Fruit fly (Drosophila melanogaster): ENCODE results near the gene CG33322.

The CG33322 gene

DNA sequence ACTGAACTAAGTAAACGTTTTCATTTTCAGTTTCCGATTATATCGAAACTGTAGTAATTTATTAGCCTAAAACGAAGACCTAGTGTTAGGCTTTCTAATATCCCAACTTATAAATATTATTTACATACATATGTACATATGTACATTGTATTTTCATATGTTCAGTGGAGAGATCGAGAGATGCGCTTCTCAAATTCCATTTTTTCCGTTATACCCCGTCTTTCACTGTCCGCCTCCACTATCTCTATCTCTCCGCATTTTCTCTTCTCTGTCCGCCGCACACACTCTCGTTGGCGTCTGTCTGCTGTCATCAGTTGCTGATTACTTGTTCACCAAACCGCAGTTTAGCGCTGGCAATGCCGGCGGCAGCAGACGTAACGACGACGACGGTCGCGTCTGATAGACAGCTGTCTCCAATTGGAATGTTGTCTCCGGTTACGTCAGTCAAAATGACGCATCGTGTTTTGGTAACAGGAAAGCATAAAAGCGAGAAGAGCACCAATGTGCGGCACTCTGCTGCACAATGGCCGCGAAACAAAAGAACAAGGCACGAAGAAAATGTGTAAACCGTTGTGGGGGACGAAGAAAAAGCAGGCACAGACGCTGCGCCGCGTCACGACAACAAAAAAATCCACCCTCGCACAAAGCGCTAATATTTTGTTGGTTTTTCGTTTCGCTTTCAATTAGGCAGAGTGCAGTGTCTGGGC lies 6.6 kb upstream of the CG33322 start, which contains the start of gene CG9331 (continued):
- TF ChIP-seq fd102C (GFP tag; optimal IDR thresholded peaks at IDR 0.05) = no peak
- TF ChIP-seq CG30020 (tag; optimal IDR thresholded peaks at IDR 0.05) = no peak
- no peak for TF ChIP-seq CTCF (GFP tag; optimal IDR thresholded peaks at IDR 0.05)
- no peak for TF ChIP-seq CG12104 (GFP tag; optimal IDR thresholded peaks at IDR 0.05)
- peak in 1 of 2 experiments; percentile 62 for TF ChIP-seq eve (GFP tag; optimal IDR thresholded peaks at IDR 0.05)
- TF ChIP-seq CG15269 (tag; optimal IDR thresholded peaks at IDR 0.05) = no peak
- TF ChIP-seq wek (GFP tag; optimal IDR thresholded peaks at IDR 0.05) = peak; percentile 20
- TF ChIP-seq CG4360 (GFP tag; IDR thresholded peaks at IDR 0.05) = peak; percentile 59
- TF ChIP-seq nau (GFP tag; optimal IDR thresholded peaks at IDR 0.05) = peak; percentile 24
- TF ChIP-seq Bdp1 (GFP tag; optimal IDR thresholded peaks at IDR 0.05) = no peak
- TF ChIP-seq Sox100B (GFP tag; optimal IDR thresholded peaks at IDR 0.05) = no peak
- TF ChIP-seq CG17359 (tag; optimal IDR thresholded peaks at IDR 0.05) = no peak
- TF ChIP-seq CG10543 (GFP tag; optimal IDR thresholded peaks at IDR 0.05) = peak; percentile 66
- no peak for TF ChIP-seq Nf-YB (GFP tag; optimal IDR thresholded peaks at IDR 0.05)
- no peak for TF ChIP-seq CG17385 (GFP tag; optimal IDR thresholded peaks at IDR 0.05)
- no peak for TF ChIP-seq amos (GFP tag; IDR thresholded peaks at IDR 0.05; ENCODE audit: partially characterized antibody)
- peak; percentile 5 for TF ChIP-seq D (optimal IDR thresholded peaks at IDR 0.05)
- TF ChIP-seq D (GFP tag; optimal IDR thresholded peaks at IDR 0.05) = no peak
- TF ChIP-seq Fer3 (tag; optimal IDR thresholded peaks at IDR 0.05) = no peak
- no peak for TF ChIP-seq CG7745 (tag; optimal IDR thresholded peaks at IDR 0.05)
- peak; percentile 24 for TF ChIP-seq shn (GFP tag; optimal IDR thresholded peaks at IDR 0.05)
- TF ChIP-seq gt (GFP tag; IDR thresholded peaks at IDR 0.05) = no peak
- TF ChIP-seq CG5953 (GFP tag; IDR thresholded peaks at IDR 0.05) = 0 out of 2 replicates have a peak, but pooled peaks have one; percentile 3
- no peak for TF ChIP-seq CG13296 (GFP tag; optimal IDR thresholded peaks at IDR 0.05)
- no peak for TF ChIP-seq CG7987 (GFP tag; optimal IDR thresholded peaks at IDR 0.05)
- peak; percentile 71 for TF ChIP-seq Vsx1 (GFP tag; optimal IDR thresholded peaks at IDR 0.05)
- TF ChIP-seq NK7.1 (GFP tag; optimal IDR thresholded peaks at IDR 0.05) = no peak
- TF ChIP-seq CG10321 (GFP tag; IDR thresholded peaks at IDR 0.05) = no peak
- no peak for TF ChIP-seq CG12219 (GFP tag; optimal IDR thresholded peaks at IDR 0.05)
- TF ChIP-seq yki (optimal IDR thresholded peaks at IDR 0.05) = no peak
- no peak for TF ChIP-seq bigmax (GFP tag; optimal IDR thresholded peaks at IDR 0.05)
- TF ChIP-seq Sox102F (GFP tag; optimal IDR thresholded peaks at IDR 0.05) = peak; percentile 0
- TF ChIP-seq corto (GFP tag; optimal IDR thresholded peaks at IDR 0.05) = no peak
- TF ChIP-seq oc (tag; optimal IDR thresholded peaks at IDR 0.05) = peak; percentile 36
- TF ChIP-seq dimm (GFP tag; IDR thresholded peaks at IDR 0.05) = no peak
- no peak for TF ChIP-seq Kr (GFP tag; optimal IDR thresholded peaks at IDR 0.05)
- TF ChIP-seq dmrt11E (tag; optimal IDR thresholded peaks at IDR 0.05) = no peak
- TF ChIP-seq Xrp1 (GFP tag; IDR thresholded peaks at IDR 0.05) = no peak
- TF ChIP-seq CG34376 (GFP tag; optimal IDR thresholded peaks at IDR 0.05) = no peak
- TF ChIP-seq CG13287 (GFP tag; IDR thresholded peaks at IDR 0.05; ENCODE audit: partially characterized antibody) = peak; percentile 33; the same call in 1 of the 2 replicates
- no peak for TF ChIP-seq ranshi (GFP tag; IDR thresholded peaks at IDR 0.05)
- no peak for TF ChIP-seq CG15073 (GFP tag; optimal IDR thresholded peaks at IDR 0.05)
- no peak for TF ChIP-seq CG3407 (GFP tag; optimal IDR thresholded peaks at IDR 0.05)
- no peak for TF ChIP-seq Lim3 (GFP tag; IDR thresholded peaks at IDR 0.05)
- no peak for TF ChIP-seq Mes4 (GFP tag; optimal IDR thresholded peaks at IDR 0.05)
- TF ChIP-seq psq (GFP tag; optimal IDR thresholded peaks at IDR 0.05) = peak; percentile 45
- TF ChIP-seq CG30431 (GFP tag; optimal IDR thresholded peaks at IDR 0.05) = no peak
- TF ChIP-seq ems (GFP tag; optimal IDR thresholded peaks at IDR 0.05) = no peak
- TF ChIP-seq CG3163 (GFP tag; optimal IDR thresholded peaks at IDR 0.05) = no peak
- TF ChIP-seq sug (tag; optimal IDR thresholded peaks at IDR 0.05) = peak; percentile 14
- TF ChIP-seq dm (GFP tag; optimal IDR thresholded peaks at IDR 0.05) = peak; percentile 3

All from whole organism, embryonic.